Worm (Caenorhabditis elegans) whole organism, dauer: Measurements from ENCODE around the gene nhr-110.

ENCODE experiments used
- unc-62 ChIP-seq: sonication (generic microtip); optimal IDR thresholded peaks from 2 replicates; lab custom pipeline; 2017; ENCODE audit warnings: missing biosample characterization, missing genetic modification reagents, missing genetic modification characterization

The nhr-110 gene

ce11 chrV:1626720-1627119 is 2.5 kb upstream of the nhr-110 start, which contains the start of gene nhr-237:
nhr-237 (minus strand) TSS chrV:1626820.
- no peak for TF ChIP-seq unc-62 (GFP tag; lab: Kevin White, UChicago)

ce11 chrV:1623429-1623828 is 811 bp downstream of the nhr-110 start:
- no peak for TF ChIP-seq unc-62 (GFP tag; lab: Kevin White, UChicago)

ce11 chrV:1621494-1621893 is 2.7 kb downstream of the nhr-110 start, which contains the start of gene nhr-117:
nhr-117 (minus strand) TSS chrV:1621520.
- TF ChIP-seq unc-62 (GFP tag; lab: Kevin White, UChicago): no peak

- TF ChIP-seq unc-62 (GFP tag; lab: Kevin White, UChicago): no peak
Measured at ce11 chrV:1620537-1620936, 3.7 kb downstream of the nhr-110 start.

ce11 chrV:1618760-1619159 is 5.5 kb downstream of the nhr-110 start, which contains the start of gene nhr-179:
nhr-179 (minus strand) TSS chrV:1618860.
- no peak for TF ChIP-seq unc-62 (GFP tag; lab: Kevin White, UChicago)

ce11 chrV:1614726-1615125 is 9.5 kb downstream of the nhr-110 start, which contains the start of gene srbc-41:
srbc-41 (minus strand) TSS chrV:1614826.
- no peak for TF ChIP-seq unc-62 (GFP tag; lab: Kevin White, UChicago)

DNA sequence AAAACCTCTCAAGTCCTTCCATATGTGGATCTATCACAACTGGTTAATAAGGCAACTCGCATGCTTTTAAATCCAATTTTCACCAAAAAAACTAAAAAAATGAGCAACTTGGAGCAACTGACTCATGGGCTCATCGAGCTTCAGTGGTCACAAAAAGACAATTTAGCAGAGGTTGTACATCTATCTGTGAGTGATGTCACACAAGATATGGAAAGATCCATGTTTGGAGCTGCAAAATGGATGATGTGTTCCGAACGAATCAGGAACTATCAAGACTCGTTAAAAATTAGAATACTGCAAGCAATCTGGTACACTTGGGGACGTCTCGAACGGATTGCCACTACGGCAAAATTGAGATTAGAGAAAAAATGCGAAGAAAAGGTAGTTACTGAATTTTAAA is 12.7 kb downstream of the nhr-110 start:
- no peak for TF ChIP-seq unc-62 (GFP tag; lab: Kevin White, UChicago)

DNA sequence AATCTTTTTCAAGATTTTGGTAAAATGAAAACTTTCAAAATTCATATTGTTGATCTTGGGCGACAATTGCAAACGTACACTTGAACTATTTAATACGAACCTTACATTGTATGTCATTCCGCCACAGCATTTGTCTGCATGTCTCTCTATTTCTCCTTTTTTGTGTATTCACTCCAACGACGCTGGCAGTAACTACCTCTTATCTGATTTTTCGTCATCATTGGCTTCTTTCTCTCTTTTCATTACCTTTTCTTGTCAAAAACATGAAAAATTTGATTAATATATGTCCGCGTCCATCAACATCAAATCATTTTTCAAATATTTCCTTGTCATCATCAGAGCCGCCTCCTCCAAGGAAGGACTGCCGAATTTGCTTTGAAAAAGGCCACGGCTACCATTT is 14.1 kb downstream of the nhr-110 start, which contains the start of gene nhr-177:
Gene nhr-177, plus strand, starts transcription at position 167 of the 400 bp plus-strand sequence.
- no peak for TF ChIP-seq unc-62 (GFP tag; lab: Kevin White, UChicago)

DNA sequence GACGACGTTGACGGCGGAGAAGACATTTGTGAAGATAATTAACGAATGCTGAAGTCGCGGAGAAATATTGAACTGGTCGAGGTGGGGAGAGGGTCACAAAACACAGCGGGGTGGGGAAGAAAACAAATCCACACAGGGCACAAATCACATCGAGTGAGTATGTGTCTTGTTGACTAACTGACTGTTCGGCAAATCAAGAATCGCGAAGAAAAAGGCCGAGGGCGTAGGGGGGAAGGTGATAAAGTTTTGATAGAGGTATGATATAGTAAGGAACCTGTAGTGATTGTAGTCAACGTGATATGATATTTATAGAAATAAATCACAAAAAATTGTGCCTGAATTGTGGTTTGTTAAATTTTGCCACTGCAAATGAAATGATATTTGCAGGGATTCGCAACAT is 16.4 kb downstream of the nhr-110 start, which contains the start of gene nhr-178:
Gene nhr-178, minus strand, starts transcription at position 164 of the 400 bp plus-strand sequence.
- TF ChIP-seq unc-62 (GFP tag; lab: Kevin White, UChicago): no peak

DNA sequence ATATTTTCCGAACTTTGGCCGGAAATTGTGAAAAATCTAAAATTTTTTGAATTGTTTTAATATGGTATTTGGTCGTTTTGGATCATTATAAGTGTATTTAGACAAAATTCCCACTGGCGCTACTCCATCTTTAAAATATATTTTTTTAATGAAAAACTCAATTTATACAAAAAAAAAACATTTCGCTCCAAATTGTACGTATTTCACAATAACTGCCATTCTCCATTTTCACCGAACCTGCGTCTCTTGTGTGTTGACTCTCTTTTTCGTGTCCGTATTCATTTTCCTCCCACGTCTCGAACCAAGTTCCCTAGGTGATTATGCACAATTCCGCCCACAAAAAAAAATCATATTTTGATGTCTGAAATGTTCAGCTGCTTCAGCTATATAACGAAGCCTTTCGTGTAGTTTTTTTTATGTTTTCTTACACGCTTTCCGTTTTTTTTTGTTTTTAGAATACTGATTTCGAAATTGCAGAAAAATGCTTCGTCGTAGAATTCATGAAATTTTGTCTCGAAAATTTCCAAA is 23.6 kb downstream of the nhr-110 start, which contains the start of gene F16B4.2:
Gene F16B4.2, plus strand, starts transcription at position 478 of the 528 bp plus-strand sequence.
- no peak for TF ChIP-seq unc-62 (GFP tag; lab: Kevin White, UChicago)

ce11 chrV:1594554-1595092 is 29.6 kb downstream of the nhr-110 start:
- TF ChIP-seq unc-62 (GFP tag; lab: Kevin White, UChicago): no peak

- no peak for TF ChIP-seq unc-62 (GFP tag; lab: Kevin White, UChicago)
Measured at ce11 chrV:1593799-1594420, 30.3 kb downstream of the nhr-110 start, which contains the start of gene F16B4.4. F16B4.4 (plus strand) TSS chrV:1594019.

- TF ChIP-seq unc-62 (GFP tag; lab: Kevin White, UChicago): no peak
Measured at ce11 chrV:1588128-1588527, 36.1 kb downstream of the nhr-110 start, which contains the start of gene F16B4.5. F16B4.5 (plus strand) TSS chrV:1588428.

DNA sequence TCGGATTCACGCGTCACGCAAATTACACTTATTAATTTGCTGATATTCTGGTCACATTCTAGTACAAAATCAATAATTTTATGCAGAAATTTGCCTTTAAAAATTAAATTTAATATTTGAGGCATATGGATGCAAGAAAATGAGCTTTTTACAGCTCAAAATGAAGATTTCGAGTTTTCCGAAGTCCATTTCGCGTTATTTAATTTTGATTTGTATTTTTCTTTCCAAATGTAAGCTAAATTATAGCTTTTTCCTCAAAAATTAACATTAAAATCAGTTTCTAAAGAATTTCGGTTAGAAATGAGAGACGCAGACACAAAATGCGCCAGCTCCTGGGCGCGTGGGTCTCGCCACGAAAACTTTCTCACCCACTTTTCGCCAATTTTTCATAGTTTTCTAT is 37.3 kb downstream of the nhr-110 start, which contains the start of gene F16B4.6:
Gene F16B4.6, plus strand, starts transcription at position 301 of the 400 bp plus-strand sequence.
- no peak for TF ChIP-seq unc-62 (GFP tag; lab: Kevin White, UChicago)

- no peak for TF ChIP-seq unc-62 (GFP tag; lab: Kevin White, UChicago)
Measured at ce11 chrV:1585411-1585810, 38.8 kb downstream of the nhr-110 start, which contains the start of gene F16B4.7. F16B4.7 (plus strand) TSS chrV:1585711.

DNA sequence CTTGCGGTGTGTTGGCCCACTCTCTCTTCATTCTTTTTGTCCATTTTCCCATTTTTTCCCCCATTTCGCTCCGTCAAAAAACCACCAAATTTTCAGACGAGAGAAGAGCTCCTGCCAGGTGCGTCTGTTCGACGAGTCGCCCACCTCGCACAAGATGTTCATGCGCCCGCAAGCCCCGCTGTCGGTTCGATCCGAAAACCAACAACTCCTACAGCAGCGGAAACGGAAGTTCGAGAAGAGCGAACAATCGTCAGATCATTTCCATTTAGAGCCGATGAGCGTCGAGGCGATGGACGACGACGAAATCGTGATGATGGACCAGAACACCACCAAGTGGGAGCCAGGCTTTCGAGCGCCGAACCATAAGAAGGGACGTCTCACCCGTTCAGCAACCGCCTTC is 41.0 kb downstream of the nhr-110 start:
- TF ChIP-seq unc-62 (GFP tag; lab: Kevin White, UChicago): no peak
